Worm (Caenorhabditis elegans) whole organism, L3 larva: ENCODE data around the gene Y49E10.18.

Experiments used
- ama-1 ChIP-seq: fragments of 150-350 bp; optimal IDR thresholded peaks from 2 replicates; lab custom pipeline; 2018
- daf-12 ChIP-seq: fragments of 150-350 bp; optimal IDR thresholded peaks from 2 replicates; lab custom pipeline; 2014; ENCODE audit warnings: missing biosample characterization, missing genetic modification reagents, missing genetic modification characterization
- elt-2 ChIP-seq: sonication (generic microtip); optimal IDR thresholded peaks from 2 replicates; lab custom pipeline; 2016; ENCODE audit warnings: missing genetic modification reagents, mild to moderate bottlenecking, missing genetic modification characterization, missing compliant biosample characterization
- elt-3 ChIP-seq, 3 experiments: fragments of 150-350 bp in 1 of 3; sonication (generic microtip) in 2 of 3; optimal IDR thresholded peaks; 2 replicates in 2 of 3; 4 replicates in 1 of 3; lab custom pipeline; 2014 to 2017; ENCODE audit warnings: missing biosample characterization in 3 of 3, missing genetic modification characterization in 3 of 3
- fkh-10 ChIP-seq: sonication (generic microtip); optimal IDR thresholded peaks from 2 replicates; lab custom pipeline; 2017; ENCODE audit warnings: missing biosample characterization, missing genetic modification reagents, missing genetic modification characterization
- lsy-12 ChIP-seq: sonication (generic microtip); optimal IDR thresholded peaks from 2 replicates; lab custom pipeline; 2016; ENCODE audit warnings: mild to moderate bottlenecking, missing genetic modification characterization, missing compliant biosample characterization
- nhr-11 ChIP-seq: fragments of 150-350 bp; optimal IDR thresholded peaks from 2 replicates; lab custom pipeline; 2014; ENCODE audit warnings: missing biosample characterization, missing genetic modification characterization
- nhr-12 ChIP-seq: fragments of 150-350 bp; optimal IDR thresholded peaks from 2 replicates; lab custom pipeline; 2014; ENCODE audit warnings: missing biosample characterization, missing genetic modification characterization
- nhr-76 ChIP-seq: fragments of 150-350 bp; sonication (generic microtip); optimal IDR thresholded peaks from 5 replicates; lab custom pipeline; 2014; ENCODE audit warnings: missing biosample characterization, missing genetic modification characterization
- snpc-4 ChIP-seq: fragments of 150-350 bp; optimal IDR thresholded peaks from 2 replicates; lab custom pipeline; 2014; ENCODE audit warnings: missing biosample characterization, missing genetic modification characterization
- unc-39 ChIP-seq: sonication (generic microtip); optimal IDR thresholded peaks from 4 replicates; lab custom pipeline; 2017; ENCODE audit warnings: missing biosample characterization, missing genetic modification characterization
- ztf-11 ChIP-seq: fragments of 150-350 bp; optimal IDR thresholded peaks from 2 replicates; lab custom pipeline; 2014; ENCODE audit warnings: missing biosample characterization, missing genetic modification characterization

DNA sequence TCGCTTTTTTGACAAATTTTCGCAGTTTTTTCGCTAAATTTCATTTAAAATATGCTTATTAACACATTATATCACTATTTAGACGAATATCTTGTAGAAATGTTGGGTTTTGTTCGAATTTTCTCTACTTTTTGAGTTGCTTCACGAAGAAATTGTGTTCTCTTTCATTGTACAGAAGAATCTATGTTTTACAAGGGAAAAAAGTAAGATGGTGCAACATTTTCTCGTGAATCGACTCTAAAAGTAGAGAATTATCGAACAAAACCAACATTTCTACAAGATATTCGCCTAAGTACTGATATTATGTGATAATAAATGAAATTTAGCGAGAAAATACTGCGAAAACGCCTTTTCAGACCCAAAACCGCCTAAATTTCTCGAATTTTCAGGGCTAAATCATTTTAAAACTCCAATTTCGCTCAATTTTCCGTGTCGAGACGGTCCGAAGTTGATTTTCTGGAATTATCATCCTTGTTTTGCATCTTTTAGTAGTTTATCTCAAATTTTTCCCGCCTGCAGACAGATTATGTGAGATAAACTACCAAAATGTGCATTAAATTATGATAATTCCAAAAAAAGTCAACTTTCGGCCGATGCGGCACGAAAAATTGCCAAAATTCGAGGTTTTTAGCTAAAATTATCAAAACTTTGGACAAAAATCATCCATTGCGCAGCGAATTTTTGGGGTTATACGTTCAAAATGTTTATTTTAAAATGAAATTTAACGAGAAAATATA, 18.2 kb downstream of the Y49E10.18 start:
- TF ChIP-seq ama-1 (lab: Kevin White, UChicago) (no peak), nhr-12 (no peak), elt-3 (tag; optimal IDR thresholded peaks at IDR 0.05; lab: Kevin White, UChicago) (no peak), ztf-11 (tag; lab: Kevin White, UChicago) (no peak), nhr-11 (tag; lab: Kevin White, UChicago) (no peak), fkh-10 (no peak), unc-39 (tag; lab: Kevin White, UChicago) (no peak), elt-2 (tag; lab: Kevin White, UChicago) (no peak), snpc-4 (tag; lab: Kevin White, UChicago) (no peak), lsy-12 (tag; lab: Kevin White, UChicago) (no peak), daf-12 (no peak), nhr-76 (tag; lab: Kevin White, UChicago) (no peak)
